Worm (Caenorhabditis elegans) whole organism, midembryonic: ENCODE results near the gene glc-4.

Source experiments
- T22C8.4 ChIP-seq: fragments of 200-800 bp; sonication (Bioruptor generic); IDR thresholded peaks from 2 replicates; pipeline ENCODE4 v1.3.6; 2022; ENCODE audit warnings: missing genetic modification characterization, missing compliant biosample characterization
- cog-1 ChIP-seq: sonication (generic microtip); optimal IDR thresholded peaks from 2 replicates; lab custom pipeline; 2016; ENCODE audit warnings: missing genetic modification characterization, missing compliant biosample characterization
- flt-1 ChIP-seq: fragments of 200-800 bp; sonication (Bioruptor generic); IDR thresholded peaks from 2 replicates; pipeline ENCODE4 v1.3.6; 2022; ENCODE audit warnings: missing genetic modification characterization, missing compliant biosample characterization
- ref-1 ChIP-seq: fragments of 200-800 bp; sonication (Bioruptor generic); conservative IDR thresholded peaks from 2 replicates; pipeline ENCODE4 v1.3.6; 2022; ENCODE audit warnings: missing genetic modification reagents, missing genetic modification characterization, missing compliant biosample characterization

ce11 chrII:7182630-7183029 is 7.9 kb upstream of the glc-4 start:
- TF ChIP-seq cog-1 (tag; lab: Kevin White, UChicago) (no peak), ref-1 (no peak), T22C8.4 (no peak), flt-1 (GFP tag; lab: Robert Waterston, UW) (no peak)
